Worm (Caenorhabditis elegans) whole organism, young adult: ENCODE measurements around the gene C47E12.3.
A peak's percentile ranks its signal among the peaks of the same experiment; 100 is the strongest.

Experiments used
- B0336.3 ChIP-seq: fragments of 200-800 bp; sonication (Bioruptor generic); IDR thresholded peaks from 2 replicates; pipeline ENCODE4 v1.3.6; 2022; ENCODE audit warnings: missing genetic modification characterization, missing compliant biosample characterization
- F33H1.4 ChIP-seq: fragments of 200-800 bp; sonication (Bioruptor generic); IDR thresholded peaks from 2 replicates; pipeline ENCODE4 v1.3.6; 2022; ENCODE audit warnings: missing genetic modification reagents, missing genetic modification characterization, missing compliant biosample characterization
- T07F8.4 ChIP-seq: sonication (generic microtip); optimal IDR thresholded peaks from 2 replicates; lab custom pipeline; 2016; ENCODE audit warnings: mild to moderate bottlenecking, missing genetic modification characterization, moderate library complexity, missing compliant biosample characterization
- Y79H2A.3 ChIP-seq: fragments of 200-800 bp; sonication (Bioruptor generic); conservative IDR thresholded peaks from 2 replicates; pipeline ENCODE4 v1.3.6; 2022; ENCODE audit warnings: missing genetic modification reagents, missing genetic modification characterization, missing compliant biosample characterization
- akir-1 ChIP-seq: fragments of 200-800 bp; sonication (Bioruptor generic); optimal IDR thresholded peaks from 2 replicates; lab custom pipeline; 2018; ENCODE audit warnings: mild to moderate bottlenecking, missing genetic modification characterization, moderate library complexity, missing compliant biosample characterization
- ceh-27 ChIP-seq: fragments of 200-800 bp; sonication (Bioruptor generic); optimal IDR thresholded peaks from 2 replicates; lab custom pipeline; 2018; ENCODE audit warnings: mild to moderate bottlenecking, missing genetic modification characterization, moderate library complexity, missing compliant biosample characterization
- dpff-1 ChIP-seq: sonication (generic microtip); optimal IDR thresholded peaks from 2 replicates; lab custom pipeline; 2017; ENCODE audit warnings: mild to moderate bottlenecking, missing genetic modification characterization, missing compliant biosample characterization
- him-1 ChIP-seq: sonication (generic microtip); optimal IDR thresholded peaks from 2 replicates; lab custom pipeline; 2016; ENCODE audit warnings: missing genotype, missing genetic modification reagents, missing genetic modification characterization, missing compliant biosample characterization
- hlh-12 ChIP-seq: sonication (generic microtip); optimal IDR thresholded peaks from 2 replicates; lab custom pipeline; 2016; ENCODE audit warnings: missing genetic modification characterization, missing compliant biosample characterization
- hmg-1.2 ChIP-seq: fragments of 200-800 bp; sonication (Bioruptor generic); IDR thresholded peaks from 2 replicates; pipeline ENCODE4 v1.3.6; 2022; ENCODE audit warnings: missing genetic modification reagents, missing genetic modification characterization, missing compliant biosample characterization
- ztf-22 ChIP-seq: fragments of 200-800 bp; sonication (Bioruptor generic); optimal IDR thresholded peaks from 2 replicates; lab custom pipeline; 2018; ENCODE audit warnings: mild to moderate bottlenecking, missing genetic modification characterization, moderate library complexity, missing compliant biosample characterization

- TF ChIP-seq F33H1.4 (GFP tag; lab: Robert Waterston, UW) (no peak), ceh-27 (GFP tag; lab: Kevin White, UChicago) (no peak), Y79H2A.3 (GFP tag; lab: Robert Waterston, UW) (no peak), ztf-22 (no peak), him-1 (tag; lab: Kevin White, UChicago) (no peak), B0336.3 (GFP tag; lab: Robert Waterston, UW) (no peak), dpff-1 (tag; lab: Kevin White, UChicago) (no peak), hmg-1.2 (GFP tag; lab: Robert Waterston, UW) (peak; percentile 10), akir-1 (GFP tag; lab: Kevin White, UChicago) (no peak), hlh-12 (tag; lab: Kevin White, UChicago) (no peak), T07F8.4 (tag; lab: Kevin White, UChicago) (no peak)
Observed at ce11 chrIV:9993403-9994132, 8.1 kb downstream of the C47E12.3 start.
